Fruit fly (Drosophila melanogaster): ENCODE results near the gene CG5800.

DNA sequence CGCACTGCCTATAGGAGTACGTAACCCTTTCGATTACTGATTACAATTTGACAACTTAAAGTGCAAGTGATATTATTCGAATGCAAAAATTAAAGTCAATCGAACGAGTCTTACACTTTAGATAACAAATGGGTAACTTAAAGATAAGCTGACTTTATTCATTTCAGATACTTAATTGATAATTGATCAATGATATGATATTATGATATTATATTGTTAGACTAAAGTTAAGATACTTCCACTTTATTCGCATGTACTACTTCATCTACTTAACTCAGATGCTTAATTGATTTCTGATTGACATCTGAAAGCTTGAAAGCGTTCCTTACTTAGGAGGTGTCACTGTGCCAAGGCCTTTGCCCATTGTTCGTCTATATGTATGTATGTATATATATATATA is 50.1 kb downstream of the CG5800 start:
- TF ChIP-seq Myc (optimal IDR thresholded peaks at IDR 0.05) (no peak), psq (optimal IDR thresholded peaks at IDR 0.05) (no peak), ttk (optimal IDR thresholded peaks at IDR 0.05) (no peak), Sin3A (optimal IDR thresholded peaks at IDR 0.05) (no peak)
